Fruit fly (Drosophila melanogaster): ENCODE results near the gene CG31465.
A peak's percentile ranks its signal among the peaks of the same experiment; 100 is the strongest.

Gene CG31465

DNA sequence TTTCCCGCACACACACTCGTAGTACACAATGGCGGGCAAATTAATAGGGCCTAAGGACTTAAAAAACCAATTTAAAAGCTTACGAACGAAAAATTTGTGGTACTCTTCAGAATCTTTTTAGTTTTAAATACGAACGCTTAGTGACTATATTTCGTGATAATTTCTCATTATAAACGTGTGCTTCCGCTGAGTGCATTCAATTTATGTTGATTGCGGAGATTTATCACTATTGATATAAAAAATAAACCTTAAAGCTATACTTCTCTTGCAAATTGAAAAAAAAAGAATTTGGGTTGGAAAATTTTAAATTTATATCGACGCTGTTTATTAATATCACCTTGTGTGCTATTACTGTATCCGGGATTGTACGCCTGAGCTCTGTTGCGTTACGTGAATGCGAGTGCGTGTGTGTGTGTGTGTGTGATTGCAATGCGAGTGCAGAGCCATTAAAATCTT lies 31.6 kb upstream of the CG31465 start (continued):
- TF ChIP-seq Ssrp (tag; optimal IDR thresholded peaks at IDR 0.05): peak; percentile 73
- peak; percentile 60 to 88 for TF ChIP-seq bsh (GFP tag; optimal IDR thresholded peaks at IDR 0.05)
- peak; percentile 86 for TF ChIP-seq CG2712 (tag; optimal IDR thresholded peaks at IDR 0.05)
- no peak for TF ChIP-seq twi (tag; optimal IDR thresholded peaks at IDR 0.05)
- peak; percentile 61 for TF ChIP-seq CG8359 (GFP tag; optimal IDR thresholded peaks at IDR 0.05; ENCODE audit: borderline replicate concordance)
- no peak for TF ChIP-seq sd (tag; optimal IDR thresholded peaks at IDR 0.05)
- TF ChIP-seq CG3847 (GFP tag; IDR thresholded peaks at IDR 0.05): peak; percentile 20; the same call in 1 of the 2 replicates
- TF ChIP-seq CG3995 (GFP tag; optimal IDR thresholded peaks at IDR 0.05): no peak
- TF ChIP-seq CG32532 (GFP tag; IDR thresholded peaks at IDR 0.05): peak; percentile 43; the same call in 1 of the 2 replicates
- TF ChIP-seq CG30431 (GFP tag; optimal IDR thresholded peaks at IDR 0.05): peak; percentile 66
- TF ChIP-seq CG18599 (GFP tag; optimal IDR thresholded peaks at IDR 0.05): peak; percentile 56
- no peak for TF ChIP-seq unc-4 (GFP tag; IDR thresholded peaks at IDR 0.05; ENCODE audit: partially characterized antibody)
- TF ChIP-seq Dp (GFP tag; optimal IDR thresholded peaks at IDR 0.05): no peak
- peak; percentile 52 for TF ChIP-seq vfl (GFP tag; optimal IDR thresholded peaks at IDR 0.05)
- peak; percentile 44 for TF ChIP-seq CG2120 (GFP tag; optimal IDR thresholded peaks at IDR 0.05)
- peak; percentile 43 for TF ChIP-seq NfI (GFP tag; optimal IDR thresholded peaks at IDR 0.05)
- TF ChIP-seq CG2116 (GFP tag; optimal IDR thresholded peaks at IDR 0.05): peak; percentile 20
- no peak for TF ChIP-seq Bdp1 (GFP tag; optimal IDR thresholded peaks at IDR 0.05)
- no peak for TF ChIP-seq sna (GFP tag; IDR thresholded peaks at IDR 0.05; ENCODE audit: partially characterized antibody)
- peak; percentile 35 for TF ChIP-seq Lhr (GFP tag; optimal IDR thresholded peaks at IDR 0.05)
- peak; percentile 85 for TF ChIP-seq CG14710 (tag; optimal IDR thresholded peaks at IDR 0.05)
- peak; percentile 51 for TF ChIP-seq odd (GFP tag; optimal IDR thresholded peaks at IDR 0.05)
- peak; percentile 69 for TF ChIP-seq zfh1 (GFP tag; IDR thresholded peaks at IDR 0.05)
- TF ChIP-seq ap (GFP tag; IDR thresholded peaks at IDR 0.05): no peak
- TF ChIP-seq nau (GFP tag; optimal IDR thresholded peaks at IDR 0.05): peak; percentile 53
- peak; percentile 65 for TF ChIP-seq ems (GFP tag; optimal IDR thresholded peaks at IDR 0.05)
- TF ChIP-seq yki (optimal IDR thresholded peaks at IDR 0.05): peak; percentile 46
- 0 out of 2 replicates have a peak, but pooled peaks have one; percentile 33 for TF ChIP-seq onecut (GFP tag; IDR thresholded peaks at IDR 0.05)
- TF ChIP-seq CG12071 (GFP tag; optimal IDR thresholded peaks at IDR 0.05): peak; percentile 8
- peak; percentile 56 for TF ChIP-seq E2f1 (GFP tag; IDR thresholded peaks at IDR 0.05)
- TF ChIP-seq cg (GFP tag; optimal IDR thresholded peaks at IDR 0.05): no peak
- no peak for TF ChIP-seq klu (GFP tag; IDR thresholded peaks at IDR 0.05)
- no peak for TF ChIP-seq CrebB (tag; optimal IDR thresholded peaks at IDR 0.05)
- no peak for TF ChIP-seq shn (GFP tag; optimal IDR thresholded peaks at IDR 0.05)
- TF ChIP-seq crp (GFP tag; optimal IDR thresholded peaks at IDR 0.05): peak in 1 of 2 experiments; percentile 23
- peak; percentile 8 for TF ChIP-seq D19B (GFP tag; optimal IDR thresholded peaks at IDR 0.05)
- TF ChIP-seq CG14050 (GFP tag; IDR thresholded peaks at IDR 0.05): peak; percentile 21; the same call in 2 of the 3 replicates
- TF ChIP-seq cato (GFP tag; optimal IDR thresholded peaks at IDR 0.05; ENCODE audit: borderline replicate concordance): peak; percentile 24
- no peak for TF ChIP-seq ftz-f1 (GFP tag; optimal IDR thresholded peaks at IDR 0.05)
- TF ChIP-seq CG12942 (GFP tag; optimal IDR thresholded peaks at IDR 0.05): peak; percentile 47
- TF ChIP-seq Blimp-1 (GFP tag; optimal IDR thresholded peaks at IDR 0.05): peak; percentile 71
- peak; percentile 19 for TF ChIP-seq salm (tag; optimal IDR thresholded peaks at IDR 0.05)
- peak; percentile 74 for TF ChIP-seq fd96Cb (tag; optimal IDR thresholded peaks at IDR 0.05)
- TF ChIP-seq CG9609 (GFP tag; optimal IDR thresholded peaks at IDR 0.05): peak; percentile 31
- TF ChIP-seq jumu (GFP tag; optimal IDR thresholded peaks at IDR 0.05): peak; percentile 30
- TF ChIP-seq lab (GFP tag; optimal IDR thresholded peaks at IDR 0.05): peak; percentile 72
- peak; percentile 82 for TF ChIP-seq dmrt11E (tag; optimal IDR thresholded peaks at IDR 0.05)
- TF ChIP-seq grau (tag; optimal IDR thresholded peaks at IDR 0.05): peak; percentile 66
- peak; percentile 50 for TF ChIP-seq CG10274 (GFP tag; optimal IDR thresholded peaks at IDR 0.05)
- peak; percentile 49 for TF ChIP-seq slp2 (GFP tag; optimal IDR thresholded peaks at IDR 0.05)
